Worm (Caenorhabditis elegans) whole organism, early embryonic: ENCODE results near the gene T20F7.3.

Source experiments
- ama-1 ChIP-seq: fragments of 150-350 bp; optimal IDR thresholded peaks from 2 replicates; lab custom pipeline; 2014
- ceh-36 ChIP-seq: sonication (generic microtip); optimal IDR thresholded peaks from 2 replicates; lab custom pipeline; 2016; ENCODE audit warnings: missing genetic modification characterization, inconsistent platforms, missing compliant biosample characterization
- ets-7 ChIP-seq: sonication (generic microtip); optimal IDR thresholded peaks from 2 replicates; lab custom pipeline; 2016; ENCODE audit warnings: missing genotype, missing genetic modification characterization, missing compliant biosample characterization
- flt-1 ChIP-seq: fragments of 200-800 bp; sonication (Bioruptor generic); IDR thresholded peaks from 2 replicates; pipeline ENCODE4 v1.3.6; 2022; ENCODE audit warnings: missing genetic modification characterization, missing compliant biosample characterization
- hmg-4 ChIP-seq: fragments of 200-800 bp; sonication (Bioruptor generic); optimal IDR thresholded peaks from 2 replicates; lab custom pipeline; 2018; ENCODE audit warnings: mild to moderate bottlenecking, missing genetic modification characterization, missing compliant biosample characterization
- hnd-1 ChIP-seq: sonication (generic microtip); optimal IDR thresholded peaks from 2 replicates; lab custom pipeline; 2016; ENCODE audit warnings: missing genetic modification characterization, missing compliant biosample characterization
- sea-1 ChIP-seq: fragments of 200-800 bp; sonication (Bioruptor generic); conservative IDR thresholded peaks from 2 replicates; pipeline ENCODE4 v1.3.6; 2022; ENCODE audit warnings: missing genetic modification characterization, missing compliant biosample characterization
- tra-4 ChIP-seq: sonication (generic microtip); optimal IDR thresholded peaks from 2 replicates; lab custom pipeline; 2017; ENCODE audit warnings: missing genetic modification characterization, missing compliant biosample characterization

ce11 chrX:16865016-16865415 lies 4.8 kb downstream of the T20F7.3 start:
- no peak for TF ChIP-seq sea-1 (GFP tag; lab: Robert Waterston, UW)
- TF ChIP-seq ama-1 (lab: Kevin White, UChicago) = no peak
- TF ChIP-seq ceh-36 = no peak
- no peak for TF ChIP-seq ets-7 (tag; lab: Kevin White, UChicago)
- TF ChIP-seq tra-4 (tag; lab: Kevin White, UChicago) = no peak
- TF ChIP-seq hnd-1 = no peak
- TF ChIP-seq hmg-4 (GFP tag; lab: Kevin White, UChicago) = no peak
- no peak for TF ChIP-seq flt-1 (GFP tag; lab: Robert Waterston, UW)
